Fruit fly (Drosophila melanogaster) whole organism, embryonic: ENCODE measurements around the gene Nct.
A peak's percentile ranks its signal among the peaks of the same experiment; 100 is the strongest.

Experiments
- B-H1 ChIP-seq: fragments of 200-800 bp; sonication (Bioruptor generic); IDR thresholded peaks from 3 replicates; pipeline ENCODE4 v1.3.6; 2022; ENCODE audit warnings: missing biosample characterization, missing genetic modification characterization
- CG10431 ChIP-seq: fragments of 200-800 bp; sonication (Bioruptor generic); optimal IDR thresholded peaks from 3 replicates; lab custom pipeline; 2018; ENCODE audit warnings: missing biosample characterization, mild to moderate bottlenecking, missing genetic modification characterization
- CG10462 ChIP-seq: fragments of 200-800 bp; sonication (Bioruptor generic); optimal IDR thresholded peaks from 2 replicates; lab custom pipeline; 2016; ENCODE audit warnings: missing biosample characterization, missing genetic modification characterization
- CG13123 ChIP-seq: fragments of 200-800 bp; sonication (Bioruptor generic); optimal IDR thresholded peaks from 2 replicates; lab custom pipeline; 2016; ENCODE audit warnings: missing biosample characterization, missing genetic modification characterization
- CG13296 ChIP-seq: fragments of 200-800 bp; sonication (Bioruptor generic); optimal IDR thresholded peaks from 3 replicates; lab custom pipeline; 2018; ENCODE audit warnings: missing biosample characterization, mild to moderate bottlenecking, missing genetic modification characterization
- CG13775 ChIP-seq: fragments of 200-800 bp; sonication (Bioruptor generic); optimal IDR thresholded peaks from 3 replicates; lab custom pipeline; 2017; ENCODE audit warnings: missing biosample characterization, mild to moderate bottlenecking, missing genetic modification characterization
- CG14710 ChIP-seq: fragments of 200-800 bp; sonication (Bioruptor generic); optimal IDR thresholded peaks from 3 replicates; lab custom pipeline; 2019; ENCODE audit warnings: missing biosample characterization, mild to moderate bottlenecking, missing genetic modification characterization, moderate library complexity
- CG15514 ChIP-seq: fragments of 200-800 bp; sonication (Bioruptor generic); optimal IDR thresholded peaks from 3 replicates; lab custom pipeline; 2017; ENCODE audit warnings: missing biosample characterization, missing genetic modification characterization, mild to moderate bottlenecking, moderate library complexity, missing genetic modification reagents
- CG2712 ChIP-seq: fragments of 200-800 bp; optimal IDR thresholded peaks from 3 replicates; lab custom pipeline; 2019; ENCODE audit warnings: missing biosample characterization, mild to moderate bottlenecking, missing genetic modification characterization, moderate library complexity
- CG30020 ChIP-seq: fragments of 200-800 bp; optimal IDR thresholded peaks from 2 replicates; lab custom pipeline; 2019; ENCODE audit warnings: missing biosample characterization, mild to moderate bottlenecking, missing genetic modification characterization, moderate library complexity
- CG30431 ChIP-seq: fragments of 200-800 bp; sonication (Bioruptor generic); optimal IDR thresholded peaks from 2 replicates; lab custom pipeline; 2017; ENCODE audit warnings: missing biosample characterization, missing genetic modification characterization
- CG32767 ChIP-seq: fragments of 200-800 bp; sonication (Bioruptor generic); IDR thresholded peaks from 2 replicates; pipeline ENCODE4 v1.3.6; 2022; ENCODE audit warnings: missing biosample characterization, missing genetic modification characterization
- CG42726 ChIP-seq: fragments of 200-800 bp; sonication (Bioruptor generic); IDR thresholded peaks from 2 replicates; pipeline ENCODE4 v1.3.6; 2022; ENCODE audit warnings: missing biosample characterization, missing genetic modification characterization; ENCODE audit not compliant: partially characterized antibody
- CG4360 ChIP-seq: fragments of 200-800 bp; sonication (Bioruptor generic); IDR thresholded peaks from 2 replicates; pipeline ENCODE4 v1.3.6; 2022; ENCODE audit warnings: missing biosample characterization, missing genetic modification characterization
- CG6689 ChIP-seq: fragments of 200-800 bp; sonication (Bioruptor generic); IDR thresholded peaks from 2 replicates; pipeline ENCODE4 v1.3.6; 2022; ENCODE audit warnings: missing biosample characterization, missing genetic modification characterization
- CG8388 ChIP-seq: fragments of 200-800 bp; sonication (Bioruptor generic); optimal IDR thresholded peaks from 2 replicates; lab custom pipeline; 2019; ENCODE audit warnings: missing biosample characterization, mild to moderate bottlenecking, missing genetic modification characterization, moderate library complexity
- CHES-1-like ChIP-seq: fragments of 200-800 bp; sonication (Bioruptor generic); optimal IDR thresholded peaks from 2 replicates; lab custom pipeline; 2016; ENCODE audit warnings: missing biosample characterization, missing genetic modification characterization
- D19B ChIP-seq: fragments of 200-800 bp; sonication (Bioruptor generic); optimal IDR thresholded peaks from 2 replicates; lab custom pipeline; 2017; ENCODE audit warnings: missing biosample characterization, mild to moderate bottlenecking, missing genetic modification characterization
- Eip74EF ChIP-seq, 2 experiments: fragments of 200-800 bp in 1 of 2; fragments of >200 bp in 1 of 2; sonication (Bioruptor generic) in 1 of 2; optimal IDR thresholded peaks; 2 replicates each; lab custom pipeline; 2017 to 2019; ENCODE audit warnings: missing biosample characterization in 2 of 2, missing genetic modification characterization in 2 of 2, mild to moderate bottlenecking in 1 of 2, moderate library complexity in 1 of 2
- Gug ChIP-seq: fragments of 200-800 bp; sonication (Bioruptor generic); IDR thresholded peaks from 4 replicates; pipeline ENCODE4 v1.3.6; 2022; ENCODE audit warnings: missing biosample characterization, missing genetic modification characterization
- Hey ChIP-seq: fragments of 200-800 bp; sonication (Bioruptor generic); optimal IDR thresholded peaks from 3 replicates; lab custom pipeline; 2018; ENCODE audit warnings: missing biosample characterization, mild to moderate bottlenecking, missing genetic modification characterization
- HmgD ChIP-seq: fragments of 200-800 bp; sonication (Bioruptor generic); optimal IDR thresholded peaks from 3 replicates; lab custom pipeline; 2016; ENCODE audit warnings: missing biosample characterization, missing genetic modification characterization
- Hr3 ChIP-seq: fragments of 200-800 bp; sonication (Bioruptor generic); optimal IDR thresholded peaks from 3 replicates; lab custom pipeline; 2016; ENCODE audit warnings: missing biosample characterization, missing genetic modification characterization
- Max ChIP-seq: fragments of 200-800 bp; sonication (Bioruptor generic); optimal IDR thresholded peaks from 2 replicates; lab custom pipeline; 2016; ENCODE audit warnings: missing biosample characterization, mild to moderate bottlenecking, missing genetic modification characterization
- NC2β ChIP-seq: fragments of 200-800 bp; sonication (Bioruptor generic); optimal IDR thresholded peaks from 2 replicates; lab custom pipeline; 2016; ENCODE audit warnings: missing biosample characterization, missing genetic modification characterization
- Pdp1 ChIP-seq, 2 experiments: fragments of 200-800 bp; sonication (Bioruptor generic); optimal IDR thresholded peaks; 3 replicates each; lab custom pipeline; 2016; ENCODE audit warnings: missing biosample characterization in 2 of 2, missing genetic modification characterization in 2 of 2, mild to moderate bottlenecking in 1 of 2, moderate library complexity in 1 of 2
- Sry-β ChIP-seq: fragments of 200-800 bp; sonication (Bioruptor generic); optimal IDR thresholded peaks from 2 replicates; lab custom pipeline; 2018; ENCODE audit warnings: missing biosample characterization, mild to moderate bottlenecking, missing genetic modification characterization, moderate library complexity
- ab ChIP-seq: fragments of 200-800 bp; sonication (Bioruptor generic); optimal IDR thresholded peaks from 2 replicates; lab custom pipeline; 2016; ENCODE audit warnings: missing biosample characterization, missing genetic modification characterization
- al ChIP-seq: fragments of 200-800 bp; sonication (Bioruptor generic); IDR thresholded peaks from 2 replicates; pipeline ENCODE4 v1.3.6; 2022; ENCODE audit warnings: missing biosample characterization, missing genetic modification characterization
- ase ChIP-seq: fragments of 200-800 bp; sonication (Bioruptor generic); IDR thresholded peaks from 3 replicates; pipeline ENCODE4 v1.3.6; 2022; ENCODE audit warnings: missing biosample characterization, missing genetic modification characterization
- btn ChIP-seq: fragments of 200-800 bp; sonication (Bioruptor generic); optimal IDR thresholded peaks from 2 replicates; lab custom pipeline; 2016; ENCODE audit warnings: missing biosample characterization, missing genetic modification characterization
- ci ChIP-seq: fragments of 200-800 bp; sonication (Bioruptor generic); IDR thresholded peaks from 3 replicates; pipeline ENCODE4 v1.3.6; 2022; ENCODE audit warnings: missing biosample characterization, missing genetic modification characterization
- crc ChIP-seq: fragments of 200-800 bp; sonication (Bioruptor generic); optimal IDR thresholded peaks from 2 replicates; lab custom pipeline; 2016; ENCODE audit warnings: missing biosample characterization, missing genetic modification characterization
- da ChIP-seq: fragments of 200-800 bp; sonication (Bioruptor generic); optimal IDR thresholded peaks from 2 replicates; lab custom pipeline; 2016; ENCODE audit warnings: missing biosample characterization, missing genetic modification characterization
- ems ChIP-seq: fragments of 200-800 bp; sonication (Bioruptor generic); optimal IDR thresholded peaks from 3 replicates; lab custom pipeline; 2016; ENCODE audit warnings: missing biosample characterization, missing genetic modification characterization
- gem ChIP-seq: fragments of 200-800 bp; sonication (Bioruptor generic); optimal IDR thresholded peaks from 2 replicates; lab custom pipeline; 2019; ENCODE audit warnings: missing biosample characterization, mild to moderate bottlenecking, missing genetic modification characterization, moderate library complexity
- gsb ChIP-seq: fragments of 200-800 bp; sonication (Bioruptor generic); IDR thresholded peaks from 2 replicates; pipeline ENCODE4 v1.3.6; 2022; ENCODE audit warnings: missing biosample characterization, missing genetic modification characterization
- ham ChIP-seq: fragments of 200-800 bp; sonication (Bioruptor generic); IDR thresholded peaks from 2 replicates; pipeline ENCODE4 v1.3.6; 2022; ENCODE audit warnings: missing biosample characterization, missing genetic modification characterization
- mld ChIP-seq: fragments of 200-800 bp; sonication (Bioruptor generic); IDR thresholded peaks from 3 replicates; pipeline ENCODE4 v1.3.6; 2022; ENCODE audit warnings: missing biosample characterization, missing genetic modification characterization; ENCODE audit not compliant: partially characterized antibody
- nau ChIP-seq: fragments of 200-800 bp; sonication (Bioruptor generic); optimal IDR thresholded peaks from 3 replicates; lab custom pipeline; 2017; ENCODE audit warnings: missing biosample characterization, mild to moderate bottlenecking, missing genetic modification characterization, missing genetic modification reagents
- nerfin-1 ChIP-seq: fragments of 200-800 bp; sonication (Bioruptor generic); optimal IDR thresholded peaks from 3 replicates; lab custom pipeline; 2019; ENCODE audit warnings: missing biosample characterization, mild to moderate bottlenecking, missing genetic modification characterization, moderate library complexity
- nerfin-2 ChIP-seq: fragments of 200-800 bp; sonication (Bioruptor generic); IDR thresholded peaks from 2 replicates; pipeline ENCODE4 v1.3.6; 2022; ENCODE audit warnings: missing biosample characterization, missing genetic modification characterization; ENCODE audit not compliant: partially characterized antibody
- peb ChIP-seq: fragments of 200-800 bp; sonication (Bioruptor generic); IDR thresholded peaks from 2 replicates; pipeline ENCODE4 v1.3.6; 2022; ENCODE audit warnings: missing biosample characterization, missing genetic modification characterization
- pfk ChIP-seq: fragments of 200-800 bp; sonication (Bioruptor generic); optimal IDR thresholded peaks from 2 replicates; lab custom pipeline; 2018; ENCODE audit warnings: missing biosample characterization, mild to moderate bottlenecking, missing genetic modification characterization, moderate library complexity
- sc ChIP-seq, 3 experiments: fragments of >200 bp in 2 of 3; fragments of 200-800 bp in 1 of 3; sonication (Bioruptor generic) in 1 of 3; optimal IDR thresholded peaks; 2 replicates in 2 of 3; 3 replicates in 1 of 3; lab custom pipeline; 2017; ENCODE audit warnings: mild to moderate bottlenecking in 1 of 3, missing biosample characterization in 1 of 3, missing genetic modification characterization in 1 of 3, missing genetic modification reagents in 1 of 3
- sens-2 ChIP-seq: fragments of 200-800 bp; sonication (Bioruptor generic); IDR thresholded peaks from 2 replicates; pipeline ENCODE4 v1.3.6; 2022; ENCODE audit warnings: missing biosample characterization, missing genetic modification characterization
- sr ChIP-seq: fragments of 200-800 bp; sonication (Bioruptor generic); IDR thresholded peaks from 3 replicates; pipeline ENCODE4 v1.3.6; 2022; ENCODE audit warnings: missing biosample characterization, missing genetic modification characterization
- stc ChIP-seq: fragments of 200-800 bp; sonication (Bioruptor generic); IDR thresholded peaks from 2 replicates; pipeline ENCODE4 v1.3.6; 2022; ENCODE audit warnings: missing biosample characterization, missing genetic modification characterization
- toy ChIP-seq: fragments of 200-800 bp; sonication (Bioruptor generic); IDR thresholded peaks from 2 replicates; pipeline ENCODE4 v1.3.6; 2022; ENCODE audit warnings: missing biosample characterization, missing genetic modification characterization
- wor ChIP-seq: fragments of 200-800 bp; sonication (Bioruptor generic); IDR thresholded peaks from 2 replicates; pipeline ENCODE4 v1.3.6; 2022; ENCODE audit warnings: missing biosample characterization, missing genetic modification characterization

The Nct gene

DNA sequence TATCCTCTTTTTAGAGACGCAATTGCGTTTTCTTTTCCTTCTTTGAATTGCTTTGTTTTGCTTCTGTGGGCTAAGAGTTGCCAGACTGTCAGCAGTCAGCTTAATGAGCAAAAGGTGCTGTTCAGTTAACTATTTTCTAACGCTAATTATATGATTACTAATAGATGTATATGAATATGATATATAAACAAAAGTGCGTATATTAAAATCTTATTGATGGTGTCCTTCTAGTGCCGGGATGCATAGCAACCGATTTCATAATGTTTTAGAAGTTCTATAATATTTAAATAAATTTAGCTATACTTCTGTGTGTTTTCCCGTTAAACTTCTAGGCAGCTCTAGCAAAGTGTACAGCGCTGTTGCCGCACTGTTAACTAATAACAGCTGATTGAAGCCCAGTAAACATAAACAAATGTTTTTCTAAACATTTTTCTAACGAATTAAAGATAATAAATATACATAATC lies 21.5 kb upstream of the Nct start, which contains the start of the genes Kaz and CG43273 (continued):
- TF ChIP-seq CG2712 (tag; lab: Kevin White, UChicago) (peak; percentile 70), btn (GFP tag; lab: Kevin White, UChicago) (no peak), da (no peak), D19B (GFP tag; lab: Kevin White, UChicago) (no peak), ci (GFP tag; lab: Robert Waterston, UW) (no peak), Sry-β (peak; percentile 100), CG13296 (GFP tag; lab: Kevin White, UChicago) (no peak), NC2β (no peak), Max (peak; percentile 56), al (peak; percentile 36; the same call in 1 of the 2 replicates), nerfin-1 (tag; lab: Kevin White, UChicago) (no peak), nau (no peak), CHES-1-like (GFP tag; lab: Kevin White, UChicago) (no peak), sr (GFP tag; lab: Robert Waterston, UW) (no peak), Gug (GFP tag; lab: Robert Waterston, UW) (no peak; the same call in 3 of the 4 replicates), CG32767 (GFP tag; lab: Robert Waterston, UW) (no peak; the same call in 1 of the 2 replicates), pfk (GFP tag; lab: Kevin White, UChicago) (no peak), HmgD (GFP tag; lab: Kevin White, UChicago) (no peak), CG8388 (GFP tag; lab: Kevin White, UChicago) (no peak), nerfin-2 (no peak), CG4360 (no peak), CG10462 (peak; percentile 44), sens-2 (no peak), Pdp1 (GFP tag; optimal IDR thresholded peaks at IDR 0.05; lab: Kevin White, UChicago) (no peak), ab (GFP tag; lab: Kevin White, UChicago) (no peak), sc (optimal IDR thresholded peaks at IDR 0.05; lab: Kevin White, UChicago) (no peak), sc (GFP tag; optimal IDR thresholded peaks at IDR 0.05; lab: Kevin White, UChicago) (no peak), gsb (no peak), ase (no peak), wor (GFP tag; lab: Robert Waterston, UW) (no peak), Hr3 (GFP tag; lab: Kevin White, UChicago) (peak; percentile 48), Eip74EF (GFP tag; optimal IDR thresholded peaks at IDR 0.05; lab: Kevin White, UChicago) (no peak), CG13123 (no peak), CG10431 (GFP tag; lab: Kevin White, UChicago) (no peak), CG14710 (peak; percentile 81), ham (GFP tag; lab: Robert Waterston, UW) (no peak), ems (peak; percentile 6), gem (tag; lab: Kevin White, UChicago) (no peak), CG42726 (GFP tag; lab: Robert Waterston, UW) (no peak), CG6689 (GFP tag; lab: Robert Waterston, UW) (no peak), CG13775 (GFP tag; lab: Kevin White, UChicago) (peak; percentile 66), peb (GFP tag; lab: Robert Waterston, UW) (peak; percentile 37; the same call in 1 of the 2 replicates), Hey (tag; lab: Kevin White, UChicago) (no peak), CG15514 (GFP tag; lab: Kevin White, UChicago) (peak; percentile 37), toy (no peak), B-H1 (GFP tag; lab: Robert Waterston, UW) (no peak), CG30020 (tag; lab: Kevin White, UChicago) (peak; percentile 68), CG30431 (GFP tag; lab: Kevin White, UChicago) (no peak), stc (GFP tag; lab: Robert Waterston, UW) (0 out of 2 replicates have a peak, but pooled peaks have one; percentile 11), crc (GFP tag; lab: Kevin White, UChicago) (no peak), mld (no peak)
